3 fruit fly cellular contexts compared by ENCODE assay signal in genomic region chr2L:9206401-9206800, dm6.
A peak's percentile ranks its signal among the peaks of the same experiment; 100 is the strongest.
TF ChIP-seq lines count a peak whose summit lies in the region.

No protein-coding gene starts in this region.

- no peak for TF ChIP-seq CTCF in whole organism, embryonic (GFP tag; optimal IDR thresholded peaks at IDR 0.05; lab: Kevin White, UChicago)

TF ChIP-seq in whole organism, embryonic, 481 proteins besides CTCF, POLR2A, EP300 and RAD21 (continues in another document):
- no peak for TF ChIP-seq lov (optimal IDR thresholded peaks at IDR 0.05; lab: Kevin White, UChicago)
- no peak for TF ChIP-seq lov (GFP tag; IDR thresholded peaks at IDR 0.05; lab: Robert Waterston, UW)
- no peak for TF ChIP-seq sob (GFP tag; IDR thresholded peaks at IDR 0.05; lab: Robert Waterston, UW)
- peak; percentile 62 for TF ChIP-seq CG8924 (tag; optimal IDR thresholded peaks at IDR 0.05; lab: Kevin White, UChicago)
- TF ChIP-seq CG34376 (GFP tag; optimal IDR thresholded peaks at IDR 0.05; lab: Kevin White, UChicago): no peak
- TF ChIP-seq Sry-β (GFP tag; optimal IDR thresholded peaks at IDR 0.05; lab: Kevin White, UChicago): no peak
- no peak for TF ChIP-seq CG11695 (GFP tag; IDR thresholded peaks at IDR 0.05; lab: Robert Waterston, UW)
- TF ChIP-seq Usf (GFP tag; optimal IDR thresholded peaks at IDR 0.05; lab: Kevin White, UChicago): no peak
- 0 out of 2 replicates have a peak, but pooled peaks have one; percentile 29 for TF ChIP-seq CG10366 (GFP tag; IDR thresholded peaks at IDR 0.05; lab: Robert Waterston, UW)
- 0 out of 2 replicates have a peak, but pooled peaks have one; percentile 7 for TF ChIP-seq HLH3B (GFP tag; IDR thresholded peaks at IDR 0.05; lab: Robert Waterston, UW)
- peak; percentile 27 for TF ChIP-seq dmrt11E (tag; optimal IDR thresholded peaks at IDR 0.05; lab: Kevin White, UChicago)
- TF ChIP-seq CG15601 (tag; optimal IDR thresholded peaks at IDR 0.05; lab: Kevin White, UChicago): peak; percentile 71
- peak; percentile 34 for TF ChIP-seq ewg (GFP tag; optimal IDR thresholded peaks at IDR 0.05; lab: Kevin White, UChicago)
- TF ChIP-seq CG10274 (GFP tag; optimal IDR thresholded peaks at IDR 0.05; lab: Kevin White, UChicago): no peak
- TF ChIP-seq unpg (GFP tag; optimal IDR thresholded peaks at IDR 0.05; lab: Kevin White, UChicago): peak; percentile 47
- peak; percentile 22 for TF ChIP-seq gcm (GFP tag; optimal IDR thresholded peaks at IDR 0.05; lab: Kevin White, UChicago)
- TF ChIP-seq CG9609 (GFP tag; optimal IDR thresholded peaks at IDR 0.05; lab: Kevin White, UChicago): no peak
- no peak for TF ChIP-seq CG9727 (GFP tag; optimal IDR thresholded peaks at IDR 0.05; lab: Kevin White, UChicago)
- TF ChIP-seq Poxn (GFP tag; IDR thresholded peaks at IDR 0.05; lab: Robert Waterston, UW): no peak
- TF ChIP-seq Deaf1 (tag; optimal IDR thresholded peaks at IDR 0.05; lab: Kevin White, UChicago): peak; percentile 12
- TF ChIP-seq CG17359 (tag; optimal IDR thresholded peaks at IDR 0.05; lab: Kevin White, UChicago): peak; percentile 64
- no peak for TF ChIP-seq da (GFP tag; optimal IDR thresholded peaks at IDR 0.05; lab: Kevin White, UChicago)
- peak; percentile 48; the same call in 1 of the 2 replicates for TF ChIP-seq stc (GFP tag; IDR thresholded peaks at IDR 0.05; lab: Robert Waterston, UW)
- no peak for TF ChIP-seq CG1792 (GFP tag; optimal IDR thresholded peaks at IDR 0.05; lab: Kevin White, UChicago)
- TF ChIP-seq nmo (GFP tag; optimal IDR thresholded peaks at IDR 0.05; lab: Kevin White, UChicago): peak; percentile 77
- TF ChIP-seq Hr3 (GFP tag; optimal IDR thresholded peaks at IDR 0.05; lab: Kevin White, UChicago): peak; percentile 7
- TF ChIP-seq PHDP (tag; optimal IDR thresholded peaks at IDR 0.05; lab: Kevin White, UChicago): no peak
- TF ChIP-seq Lhr (GFP tag; optimal IDR thresholded peaks at IDR 0.05; lab: Kevin White, UChicago): no peak
- TF ChIP-seq CG5180 (GFP tag; optimal IDR thresholded peaks at IDR 0.05; lab: Kevin White, UChicago): peak; percentile 1
- no peak for TF ChIP-seq ERR (GFP tag; optimal IDR thresholded peaks at IDR 0.05; lab: Kevin White, UChicago)
- TF ChIP-seq CG7987 (GFP tag; optimal IDR thresholded peaks at IDR 0.05; lab: Kevin White, UChicago): no peak

TF ChIP-seq in whole organism, prepupa, 60 proteins besides CTCF, POLR2A, EP300 and RAD21 (continues in another document):
- TF ChIP-seq ss (GFP tag; optimal IDR thresholded peaks at IDR 0.05; lab: Kevin White, UChicago) (no peak), CG6792 (GFP tag; optimal IDR thresholded peaks at IDR 0.05; lab: Kevin White, UChicago) (peak; percentile 8), spab (GFP tag; optimal IDR thresholded peaks at IDR 0.05; lab: Kevin White, UChicago) (peak; percentile 48), Hr39 (GFP tag; optimal IDR thresholded peaks at IDR 0.05; lab: Kevin White, UChicago) (no peak), CG11902 (GFP tag; optimal IDR thresholded peaks at IDR 0.05; lab: Kevin White, UChicago) (no peak), Sox14 (GFP tag; optimal IDR thresholded peaks at IDR 0.05; lab: Kevin White, UChicago) (no peak), Ets96B (tag; optimal IDR thresholded peaks at IDR 0.05; lab: Kevin White, UChicago) (peak; percentile 57), CG8119 (GFP tag; IDR thresholded peaks at IDR 0.05; lab: Robert Waterston, UW) (peak; percentile 96), salr (GFP tag; optimal IDR thresholded peaks at IDR 0.05; lab: Kevin White, UChicago) (peak in 1 of 2 experiments; percentile 89), Blimp-1 (GFP tag; optimal IDR thresholded peaks at IDR 0.05; lab: Kevin White, UChicago) (no peak), CG10631 (GFP tag; optimal IDR thresholded peaks at IDR 0.05; lab: Kevin White, UChicago) (peak; percentile 76), dac (GFP tag; optimal IDR thresholded peaks at IDR 0.05; lab: Kevin White, UChicago) (no peak), Sox102F (GFP tag; optimal IDR thresholded peaks at IDR 0.05; lab: Kevin White, UChicago) (no peak), fkh (GFP tag; optimal IDR thresholded peaks at IDR 0.05; lab: Kevin White, UChicago) (no peak), CG32006 (GFP tag; optimal IDR thresholded peaks at IDR 0.05; lab: Kevin White, UChicago) (peak; percentile 92), CG15336 (GFP tag; IDR thresholded peaks at IDR 0.05; lab: Robert Waterston, UW) (peak; percentile 95), CG11762 (GFP tag; optimal IDR thresholded peaks at IDR 0.05; lab: Kevin White, UChicago; ENCODE audit: insufficient read depth) (peak; percentile 55), CG11294 (GFP tag; IDR thresholded peaks at IDR 0.05; lab: Robert Waterston, UW) (peak; percentile 63; the same call in 1 of the 2 replicates), Gug (GFP tag; IDR thresholded peaks at IDR 0.05; lab: Robert Waterston, UW) (peak; percentile 77), esn (GFP tag; optimal IDR thresholded peaks at IDR 0.05; lab: Kevin White, UChicago) (no peak), CG6163 (GFP tag; IDR thresholded peaks at IDR 0.05; lab: Robert Waterston, UW) (peak; percentile 76), CG1621 (tag; optimal IDR thresholded peaks at IDR 0.05; lab: Kevin White, UChicago) (no peak), CG7368 (GFP tag; optimal IDR thresholded peaks at IDR 0.05; lab: Kevin White, UChicago) (no peak), CG8319 (GFP tag; optimal IDR thresholded peaks at IDR 0.05; lab: Kevin White, UChicago) (no peak), eg (GFP tag; IDR thresholded peaks at IDR 0.05; lab: Robert Waterston, UW) (peak; percentile 81), CG16779 (tag; optimal IDR thresholded peaks at IDR 0.05; lab: Kevin White, UChicago) (peak; percentile 4), achi (GFP tag; optimal IDR thresholded peaks at IDR 0.05; lab: Kevin White, UChicago) (peak; percentile 73), net (GFP tag; optimal IDR thresholded peaks at IDR 0.05; lab: Kevin White, UChicago) (peak; percentile 51), CG10669 (GFP tag; optimal IDR thresholded peaks at IDR 0.05; lab: Kevin White, UChicago) (peak; percentile 19), CG3032 (tag; optimal IDR thresholded peaks at IDR 0.05; lab: Kevin White, UChicago) (peak; percentile 59), CG3919 (GFP tag; optimal IDR thresholded peaks at IDR 0.05; lab: Kevin White, UChicago) (peak; percentile 59), CG6854 (GFP tag; optimal IDR thresholded peaks at IDR 0.05; lab: Kevin White, UChicago) (no peak), CG31627 (GFP tag; optimal IDR thresholded peaks at IDR 0.05; lab: Kevin White, UChicago) (no peak)

TF ChIP-seq in whole organism, pupa, 21 proteins besides CTCF, POLR2A, EP300 and RAD21:
- TF ChIP-seq CG12605 (GFP tag; IDR thresholded peaks at IDR 0.05; lab: Robert Waterston, UW) (peak; percentile 62), Pif1A (GFP tag; optimal IDR thresholded peaks at IDR 0.05; lab: Kevin White, UChicago) (peak; percentile 9), CG4496 (GFP tag; IDR thresholded peaks at IDR 0.05; lab: Robert Waterston, UW) (peak; percentile 74), fd96Ca (GFP tag; IDR thresholded peaks at IDR 0.05; lab: Robert Waterston, UW) (no peak), CG13204 (GFP tag; optimal IDR thresholded peaks at IDR 0.05; lab: Kevin White, UChicago) (no peak), D1 (tag; optimal IDR thresholded peaks at IDR 0.05; lab: Kevin White, UChicago) (peak; percentile 5), Ets98B (GFP tag; IDR thresholded peaks at IDR 0.05; lab: Robert Waterston, UW) (peak; percentile 52), CG17806 (tag; optimal IDR thresholded peaks at IDR 0.05; lab: Kevin White, UChicago) (peak; percentile 73), CG9948 (tag; optimal IDR thresholded peaks at IDR 0.05; lab: Kevin White, UChicago) (peak; percentile 81), CG8159 (tag; optimal IDR thresholded peaks at IDR 0.05; lab: Kevin White, UChicago) (peak; percentile 73), CG10348 (GFP tag; IDR thresholded peaks at IDR 0.05; lab: Robert Waterston, UW) (no peak), CG32121 (GFP tag; IDR thresholded peaks at IDR 0.05; lab: Robert Waterston, UW) (peak; percentile 84), CG14655 (GFP tag; optimal IDR thresholded peaks at IDR 0.05; lab: Kevin White, UChicago) (peak; percentile 88), gl (tag; optimal IDR thresholded peaks at IDR 0.05; lab: Kevin White, UChicago) (no peak), rn (GFP tag; IDR thresholded peaks at IDR 0.05; lab: Robert Waterston, UW) (peak; percentile 77), Snoo (tag; optimal IDR thresholded peaks at IDR 0.05; lab: Kevin White, UChicago) (no peak), CG15710 (tag; optimal IDR thresholded peaks at IDR 0.05; lab: Kevin White, UChicago) (peak; percentile 48), CG8301 (tag; optimal IDR thresholded peaks at IDR 0.05; lab: Kevin White, UChicago) (peak; percentile 88), CG34367 (tag; optimal IDR thresholded peaks at IDR 0.05; lab: Kevin White, UChicago) (peak; percentile 14)

Comparison
In these comparisons a context has a peak if more than half of its experiments do, and no peak if none do; other contexts are left out.
1. Of the 7 proteins assayed by ChIP-seq in both whole organism, embryonic and whole organism, prepupa: peak only in whole organism, embryonic: Blimp-1 and Sox102F; only in whole organism, prepupa: CG16779, Gug and Lpt; in both: none; in neither: 2.